Worm (Caenorhabditis elegans): ENCODE measurements around the gene F17C8.9.
A peak's percentile ranks its signal among the peaks of the same experiment; 100 is the strongest.

F17C8.9 gene

DNA sequence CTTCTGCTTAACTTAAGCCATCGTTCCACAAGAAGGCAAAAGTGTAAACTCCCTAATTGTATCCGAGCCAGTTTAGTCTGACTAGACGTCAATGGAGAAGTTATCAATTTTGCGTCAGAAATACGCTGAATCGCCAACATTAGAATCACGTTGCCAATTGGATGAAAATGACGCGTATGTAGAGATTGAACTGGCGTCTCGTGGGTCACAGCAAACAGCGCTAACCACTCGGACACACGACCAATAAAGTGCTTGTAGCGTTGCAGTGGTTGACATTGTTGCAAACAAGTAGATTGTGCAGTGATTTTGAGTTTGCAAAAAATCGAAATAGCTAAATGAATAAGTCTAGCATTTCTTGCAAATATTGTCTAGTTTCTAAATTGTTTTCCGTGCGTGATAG is 44.6 kb upstream of the F17C8.9 start (continued):
- peak; percentile 61 for TF ChIP-seq xbp-1 (tag; optimal IDR thresholded peaks at IDR 0.05)
- peak in 1 of 2 experiments; percentile 15 for TF ChIP-seq ztf-11 (tag; optimal IDR thresholded peaks at IDR 0.05)
- TF ChIP-seq aly-2 (tag; optimal IDR thresholded peaks at IDR 0.05): peak; percentile 24
- TF ChIP-seq fkh-10 (GFP tag; optimal IDR thresholded peaks at IDR 0.05): no peak

DNA sequence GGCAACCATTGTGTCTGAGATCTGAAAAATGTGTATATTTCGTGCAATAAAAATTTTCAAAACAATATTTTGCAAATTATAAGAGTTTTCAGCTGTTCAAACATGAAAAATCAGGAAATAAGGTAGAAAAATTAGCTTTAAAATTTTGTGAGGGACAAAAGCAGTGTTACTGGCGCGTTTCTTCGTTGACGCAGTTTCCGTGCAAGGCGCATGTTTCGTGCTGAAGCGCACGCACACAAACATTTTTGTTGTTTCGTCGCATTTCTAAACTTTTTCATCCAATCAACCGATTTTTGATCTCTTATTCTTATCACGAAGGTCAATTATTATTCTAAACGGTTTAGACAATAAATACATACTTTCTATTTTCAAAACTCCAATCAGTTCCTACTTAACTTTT is 40.9 kb upstream of the F17C8.9 start, which contains the start of gene nifk-1:
nifk-1 (minus strand) TSS at position 27 of the 400 bp plus-strand sequence.
- peak; percentile 29 for TF ChIP-seq blmp-1 (tag; optimal IDR thresholded peaks at IDR 0.05)
- TF ChIP-seq C16A3.4 (tag; optimal IDR thresholded peaks at IDR 0.05): peak; percentile 80
- peak; percentile 75 to 84 for TF ChIP-seq lsy-2 (tag; optimal IDR thresholded peaks at IDR 0.05)
- peak; percentile 37 for TF ChIP-seq swsn-7 (tag; optimal IDR thresholded peaks at IDR 0.05)
- TF ChIP-seq zip-4 (GFP tag; optimal IDR thresholded peaks at IDR 0.05): no peak
- peak; percentile 83 for TF ChIP-seq nhr-85 (tag)
- TF ChIP-seq tbx-2 (tag; optimal IDR thresholded peaks at IDR 0.05): peak; percentile 37
- peak; percentile 71 to 83 (median 80) for TF ChIP-seq dpl-1 (GFP tag; optimal IDR thresholded peaks at IDR 0.05)
- TF ChIP-seq mep-1 (tag; optimal IDR thresholded peaks at IDR 0.05): peak; percentile 68
- TF ChIP-seq fos-1 (tag; optimal IDR thresholded peaks at IDR 0.05): peak; percentile 10
- peak; percentile 51 for TF ChIP-seq nhr-90 (tag; optimal IDR thresholded peaks at IDR 0.05; ENCODE audit: poor library complexity)
- peak; percentile 59 for TF ChIP-seq nhr-19 (GFP tag; conservative IDR thresholded peaks at IDR 0.05)
- TF ChIP-seq lin-15B (tag; optimal IDR thresholded peaks at IDR 0.05): peak; percentile 19
- TF ChIP-seq C04F5.9 (tag; optimal IDR thresholded peaks at IDR 0.05): no peak
- no peak for TF ChIP-seq Y116A8C.19 (tag; optimal IDR thresholded peaks at IDR 0.05; ENCODE audit: borderline replicate concordance)
- TF ChIP-seq C34B4.2 (tag; optimal IDR thresholded peaks at IDR 0.05): no peak
- TF ChIP-seq nhr-20 (tag; optimal IDR thresholded peaks at IDR 0.05): peak; percentile 65
- TF ChIP-seq mdl-1 (tag; optimal IDR thresholded peaks at IDR 0.05): peak in 1 of 2 experiments; percentile 31
- TF ChIP-seq lir-3 (tag; optimal IDR thresholded peaks at IDR 0.05; ENCODE audit: poor library complexity): no peak
- no peak for TF ChIP-seq nhr-11 (tag; optimal IDR thresholded peaks at IDR 0.05)
- TF ChIP-seq lin-14 (GFP tag; optimal IDR thresholded peaks at IDR 0.05): no peak
- TF ChIP-seq nhr-47 (tag; optimal IDR thresholded peaks at IDR 0.05): peak; percentile 61
- TF ChIP-seq unc-98 (GFP tag; IDR thresholded peaks at IDR 0.05): no peak
- TF ChIP-seq rnt-1 (tag; optimal IDR thresholded peaks at IDR 0.05): peak; percentile 67
- peak; percentile 66 to 78 for TF ChIP-seq efl-1 (optimal IDR thresholded peaks at IDR 0.05)
- TF ChIP-seq efl-1 (GFP tag; optimal IDR thresholded peaks at IDR 0.05 in 1 of 2): peak; percentile 75 to 94
- peak; percentile 46 for TF ChIP-seq F16B12.6 (tag; optimal IDR thresholded peaks at IDR 0.05)
- peak in 2 of 6 experiments; percentile 55 to 81 for TF ChIP-seq elt-3 (tag; optimal IDR thresholded peaks at IDR 0.05)
- TF ChIP-seq ztf-4 (tag; optimal IDR thresholded peaks at IDR 0.05): no peak
- peak; percentile 12 for TF ChIP-seq fkh-8 (tag; optimal IDR thresholded peaks at IDR 0.05)
- TF ChIP-seq fkh-10 (GFP tag; optimal IDR thresholded peaks at IDR 0.05): peak; percentile 10
- peak; percentile 61 for TF ChIP-seq snu-23 (GFP tag; optimal IDR thresholded peaks at IDR 0.05)
- TF ChIP-seq jun-1 (tag; optimal IDR thresholded peaks at IDR 0.05): peak; percentile 21
- no peak for TF ChIP-seq lin-13 (GFP tag; optimal IDR thresholded peaks at IDR 0.05)
- no peak for TF ChIP-seq ces-1 (GFP tag; optimal IDR thresholded peaks at IDR 0.05)
- TF ChIP-seq lin-35 (GFP tag; optimal IDR thresholded peaks at IDR 0.05): peak; percentile 75 to 86
- TF ChIP-seq ceh-82 (tag; optimal IDR thresholded peaks at IDR 0.05): peak; percentile 23 to 59 (median 43)
- TF ChIP-seq skn-1 (tag; optimal IDR thresholded peaks at IDR 0.05): peak; percentile 28
- TF ChIP-seq unc-130 (tag; optimal IDR thresholded peaks at IDR 0.05): peak; percentile 49
- peak; percentile 9 for TF ChIP-seq nhr-77 (tag; optimal IDR thresholded peaks at IDR 0.05)
- TF ChIP-seq nhr-71 (tag; optimal IDR thresholded peaks at IDR 0.05): peak; percentile 73
- peak; percentile 15 for TF ChIP-seq snpc-4 (tag; optimal IDR thresholded peaks at IDR 0.05)
- no peak for TF ChIP-seq ceh-90 (tag; optimal IDR thresholded peaks at IDR 0.05)
- no peak for TF ChIP-seq unc-86 (tag; optimal IDR thresholded peaks at IDR 0.05)
- TF ChIP-seq alr-1 (tag; optimal IDR thresholded peaks at IDR 0.05; ENCODE audit: borderline replicate concordance): no peak
- TF ChIP-seq dsc-1 (tag; optimal IDR thresholded peaks at IDR 0.05): no peak
- TF ChIP-seq xbp-1 (tag; optimal IDR thresholded peaks at IDR 0.05): peak; percentile 48
